Fruit fly (Drosophila melanogaster): Measurements from ENCODE around the gene Mkrn1.

The Mkrn1 gene

dm6 chr3L:21496865-21497634, 36.5 kb downstream of the Mkrn1 start, which contains the start of gene Hr78 (continued):
- TF ChIP-seq CG10147 (GFP tag; optimal IDR thresholded peaks at IDR 0.05) = peak; percentile 84
- TF ChIP-seq GATAe (GFP tag; conservative IDR thresholded peaks at IDR 0.05) = no peak
- TF ChIP-seq HLH54F (GFP tag; optimal IDR thresholded peaks at IDR 0.05) = peak; percentile 2
- no peak for TF ChIP-seq pho (GFP tag; optimal IDR thresholded peaks at IDR 0.05)
- no peak for TF ChIP-seq CG17912 (GFP tag; optimal IDR thresholded peaks at IDR 0.05)
- TF ChIP-seq dysf (GFP tag; IDR thresholded peaks at IDR 0.05) = peak; percentile 80
- TF ChIP-seq CG12104 (GFP tag; optimal IDR thresholded peaks at IDR 0.05) = peak; percentile 70
- no peak for TF ChIP-seq H15 (GFP tag; IDR thresholded peaks at IDR 0.05)
- peak; percentile 54 for TF ChIP-seq Usf (GFP tag; optimal IDR thresholded peaks at IDR 0.05)
- TF ChIP-seq ind (GFP tag; optimal IDR thresholded peaks at IDR 0.05) = peak; percentile 77
- peak; percentile 80; the same call in 2 of the 3 replicates for TF ChIP-seq ci (GFP tag; IDR thresholded peaks at IDR 0.05)
- no peak; the same call in 1 of the 2 replicates for TF ChIP-seq CG14667 (GFP tag; IDR thresholded peaks at IDR 0.05)
- TF ChIP-seq CG17186 (GFP tag; optimal IDR thresholded peaks at IDR 0.05) = no peak
- no peak for TF ChIP-seq eve (GFP tag; optimal IDR thresholded peaks at IDR 0.05)
- TF ChIP-seq Scr (GFP tag; IDR thresholded peaks at IDR 0.05; ENCODE audit: partially characterized antibody) = 0 out of 2 replicates have a peak, but pooled peaks have one; percentile 12
- TF ChIP-seq CG30020 (tag; optimal IDR thresholded peaks at IDR 0.05) = peak; percentile 50
- peak; percentile 29; the same call in 1 of the 2 replicates for TF ChIP-seq sna (GFP tag; IDR thresholded peaks at IDR 0.05; ENCODE audit: partially characterized antibody)
- TF ChIP-seq B-H1 (GFP tag; IDR thresholded peaks at IDR 0.05) = no peak; the same call in 2 of the 3 replicates
- TF ChIP-seq ewg (GFP tag; optimal IDR thresholded peaks at IDR 0.05) = peak; percentile 46
- TF ChIP-seq onecut (GFP tag; IDR thresholded peaks at IDR 0.05) = peak; percentile 51; the same call in 1 of the 2 replicates
- TF ChIP-seq ato (GFP tag; IDR thresholded peaks at IDR 0.05; ENCODE audit: partially characterized antibody) = no peak
- no peak for TF ChIP-seq Dip2 (GFP tag; IDR thresholded peaks at IDR 0.05)
- TF ChIP-seq tgo (GFP tag; IDR thresholded peaks at IDR 0.05) = peak; percentile 60; the same call in 2 of the 3 replicates
- peak; percentile 34 for TF ChIP-seq slp2 (GFP tag; optimal IDR thresholded peaks at IDR 0.05)
- TF ChIP-seq CG33213 (GFP tag; optimal IDR thresholded peaks at IDR 0.05) = peak; percentile 35
- TF ChIP-seq Fer2 (tag; optimal IDR thresholded peaks at IDR 0.05) = peak; percentile 56
- peak; percentile 92 for TF ChIP-seq CG8924 (tag; optimal IDR thresholded peaks at IDR 0.05)
- TF ChIP-seq Xrp1 (GFP tag; IDR thresholded peaks at IDR 0.05) = peak; percentile 81
- peak; percentile 55 for TF ChIP-seq sob (GFP tag; IDR thresholded peaks at IDR 0.05)
- peak; percentile 86 for TF ChIP-seq cg (GFP tag; optimal IDR thresholded peaks at IDR 0.05)
- TF ChIP-seq Dp (GFP tag; optimal IDR thresholded peaks at IDR 0.05) = no peak
- TF ChIP-seq CG1603 (tag; optimal IDR thresholded peaks at IDR 0.05) = peak; percentile 41
- peak; percentile 60 for TF ChIP-seq Sin3A (optimal IDR thresholded peaks at IDR 0.05)
- no peak for TF ChIP-seq rib (GFP tag; IDR thresholded peaks at IDR 0.05)
- TF ChIP-seq CG17359 (tag; optimal IDR thresholded peaks at IDR 0.05) = peak; percentile 82
- no peak for TF ChIP-seq cas (GFP tag; IDR thresholded peaks at IDR 0.05)
- TF ChIP-seq CG10979 (tag; optimal IDR thresholded peaks at IDR 0.05) = peak; percentile 85
- no peak for TF ChIP-seq eyg (GFP tag; optimal IDR thresholded peaks at IDR 0.05)
- TF ChIP-seq D (optimal IDR thresholded peaks at IDR 0.05) = no peak
- peak; percentile 81 for TF ChIP-seq D (GFP tag; optimal IDR thresholded peaks at IDR 0.05)
- TF ChIP-seq Poxn (GFP tag; IDR thresholded peaks at IDR 0.05) = no peak
- TF ChIP-seq Max (GFP tag; optimal IDR thresholded peaks at IDR 0.05) = peak; percentile 10
- TF ChIP-seq CG16779 (GFP tag; IDR thresholded peaks at IDR 0.05) = no peak
- no peak for TF ChIP-seq CG12744 (GFP tag; optimal IDR thresholded peaks at IDR 0.05)
- TF ChIP-seq CG10209 (GFP tag; optimal IDR thresholded peaks at IDR 0.05) = peak; percentile 88
- TF ChIP-seq vfl (GFP tag; optimal IDR thresholded peaks at IDR 0.05) = no peak
- no peak for TF ChIP-seq jigr1 (GFP tag; IDR thresholded peaks at IDR 0.05)
- peak; percentile 50 for TF ChIP-seq ftz-f1 (GFP tag; optimal IDR thresholded peaks at IDR 0.05)
- 0 out of 2 replicates have a peak, but pooled peaks have one; percentile 29 for TF ChIP-seq chm (GFP tag; IDR thresholded peaks at IDR 0.05)
- peak; percentile 3 for TF ChIP-seq kni (GFP tag; optimal IDR thresholded peaks at IDR 0.05)
- TF ChIP-seq Hr39 (optimal IDR thresholded peaks at IDR 0.05) = no peak

Measured in whole organism, embryonic.